Worm (Caenorhabditis elegans) whole organism, L4 larva: ENCODE measurements around the gene rnp-9.

Experiments
- F10B5.3 ChIP-seq: sonication (generic microtip); optimal IDR thresholded peaks from 2 replicates; lab custom pipeline; 2016; ENCODE audit warnings: mild to moderate bottlenecking, missing genetic modification characterization, missing compliant biosample characterization
- F44E2.7 ChIP-seq: fragments of 200-800 bp; sonication (Bioruptor generic); IDR thresholded peaks from 2 replicates; pipeline ENCODE4 v2.1.2; 2022; ENCODE audit warnings: missing genetic modification characterization, missing compliant biosample characterization
- T20F7.1 ChIP-seq: fragments of 200-800 bp; sonication (Bioruptor generic); optimal IDR thresholded peaks from 2 replicates; lab custom pipeline; 2018; ENCODE audit warnings: mild to moderate bottlenecking, missing genetic modification characterization, missing compliant biosample characterization
- T26A8.4 ChIP-seq: fragments of 200-800 bp; sonication (Bioruptor generic); IDR thresholded peaks from 2 replicates; pipeline ENCODE4 v1.3.6; 2022; ENCODE audit warnings: missing genetic modification characterization, missing compliant biosample characterization
- ZK337.2 ChIP-seq: fragments of 200-800 bp; sonication (Bioruptor generic); IDR thresholded peaks from 2 replicates; pipeline ENCODE4 v1.3.6; 2022; ENCODE audit warnings: missing genetic modification reagents, missing genetic modification characterization, missing compliant biosample characterization
- aha-1 ChIP-seq: fragments of 150-350 bp; peaks from one replicate; lab custom pipeline; 2014; ENCODE audit warnings: missing biosample characterization, missing genetic modification characterization
- aly-2 ChIP-seq: sonication (generic microtip); optimal IDR thresholded peaks from 2 replicates; lab custom pipeline; 2018; ENCODE audit warnings: missing biosample characterization, missing genetic modification characterization
- attf-4 ChIP-seq: sonication (generic microtip); optimal IDR thresholded peaks from 3 replicates; lab custom pipeline; 2017; ENCODE audit warnings: missing biosample characterization, missing genetic modification characterization
- ceh-20 ChIP-seq: fragments of 200-800 bp; sonication (Bioruptor generic); IDR thresholded peaks from 2 replicates; pipeline ENCODE4 v1.3.6; 2022; ENCODE audit warnings: missing genetic modification reagents, missing genetic modification characterization, missing compliant biosample characterization
- ceh-28 ChIP-seq: fragments of 150-350 bp; optimal IDR thresholded peaks from 2 replicates; lab custom pipeline; 2014; ENCODE audit warnings: missing biosample characterization, missing genetic modification reagents, missing genetic modification characterization
- ces-1 ChIP-seq: fragments of 150-350 bp; sonication (generic microtip); optimal IDR thresholded peaks from 4 replicates; lab custom pipeline; 2014; ENCODE audit warnings: missing biosample characterization, missing genetic modification reagents, missing genetic modification characterization
- cey-2 ChIP-seq: sonication (generic microtip); optimal IDR thresholded peaks from 3 replicates; lab custom pipeline; 2017; ENCODE audit warnings: missing genetic modification characterization, mild to moderate bottlenecking, missing compliant biosample characterization, antibody characterized with exemption, borderline replicate concordance; ENCODE audit not compliant: insufficient read depth
- ctbp-1 ChIP-seq: fragments of 200-800 bp; sonication (Bioruptor generic); IDR thresholded peaks from 2 replicates; pipeline ENCODE4 v1.3.6; 2022; ENCODE audit warnings: missing genetic modification reagents, missing genetic modification characterization, missing compliant biosample characterization
- daf-12 ChIP-seq: fragments of 150-350 bp; optimal IDR thresholded peaks from 2 replicates; lab custom pipeline; 2014; ENCODE audit warnings: missing biosample characterization, missing genetic modification reagents, missing genetic modification characterization
- daf-8 ChIP-seq: fragments of 200-800 bp; sonication (Bioruptor generic); IDR thresholded peaks from 2 replicates; pipeline ENCODE4 v1.3.6; 2022; ENCODE audit warnings: missing genetic modification characterization, missing compliant biosample characterization
- dmd-6 ChIP-seq: fragments of 200-800 bp; sonication (Bioruptor generic); IDR thresholded peaks from 2 replicates; pipeline ENCODE4 v1.3.6; 2022; ENCODE audit warnings: missing genetic modification reagents, missing genetic modification characterization, missing compliant biosample characterization
- duxl-1 ChIP-seq: sonication (generic microtip); optimal IDR thresholded peaks from 2 replicates; lab custom pipeline; 2016; ENCODE audit warnings: mild to moderate bottlenecking, missing genetic modification characterization, moderate library complexity, missing compliant biosample characterization; ENCODE audit not compliant: poor library complexity
- egl-27 ChIP-seq: sonication (generic microtip); optimal IDR thresholded peaks from 3 replicates; lab custom pipeline; 2017; ENCODE audit warnings: missing biosample characterization, missing genetic modification reagents, missing genetic modification characterization
- fkh-10 ChIP-seq: fragments of 150-350 bp; optimal IDR thresholded peaks from 2 replicates; lab custom pipeline; 2014; ENCODE audit warnings: missing biosample characterization, missing genetic modification reagents, missing genetic modification characterization
- fos-1 ChIP-seq: fragments of 150-350 bp; optimal IDR thresholded peaks from 2 replicates; lab custom pipeline; 2014; ENCODE audit warnings: missing biosample characterization, missing genetic modification characterization
- hmg-1.1 ChIP-seq: fragments of 200-800 bp; sonication (Bioruptor generic); IDR thresholded peaks from 2 replicates; pipeline ENCODE4 v1.3.6; 2022; ENCODE audit warnings: missing genetic modification reagents, missing genetic modification characterization, missing compliant biosample characterization
- lim-7 ChIP-seq: fragments of 200-800 bp; sonication (Bioruptor generic); IDR thresholded peaks from 2 replicates; pipeline ENCODE4 v1.3.6; 2022; ENCODE audit warnings: missing genetic modification characterization, missing compliant biosample characterization
- lin-1 ChIP-seq: fragments of 200-800 bp; sonication (Bioruptor generic); IDR thresholded peaks from 2 replicates; pipeline ENCODE4 v1.3.6; 2022; ENCODE audit warnings: missing genetic modification reagents, missing genetic modification characterization, missing compliant biosample characterization
- lin-13 ChIP-seq: fragments of 150-350 bp; optimal IDR thresholded peaks from 2 replicates; lab custom pipeline; 2014; ENCODE audit warnings: missing biosample characterization, missing genetic modification reagents, missing genetic modification characterization
- lsy-2 ChIP-seq, 2 experiments: fragments of 150-350 bp in 1 of 2; sonication (generic microtip) in 1 of 2; optimal IDR thresholded peaks; 2 replicates each; lab custom pipeline; 2014 to 2017; ENCODE audit warnings: missing biosample characterization in 2 of 2, missing genetic modification characterization in 2 of 2
- mep-1 ChIP-seq: fragments of 150-350 bp; sonication (generic microtip); optimal IDR thresholded peaks from 3 replicates; lab custom pipeline; 2014; ENCODE audit warnings: missing biosample characterization, missing genetic modification characterization
- mes-2 ChIP-seq: sonication (generic microtip); optimal IDR thresholded peaks from 2 replicates; lab custom pipeline; 2016; ENCODE audit warnings: missing genotype, mild to moderate bottlenecking, missing genetic modification characterization, missing compliant biosample characterization; ENCODE audit not compliant: poor library complexity, severe bottlenecking
- mxl-3 ChIP-seq: fragments of 200-800 bp; sonication (Bioruptor generic); optimal IDR thresholded peaks from 2 replicates; lab custom pipeline; 2018; ENCODE audit warnings: mild to moderate bottlenecking, missing genetic modification characterization, missing compliant biosample characterization
- nhr-10 ChIP-seq: fragments of 150-350 bp; optimal IDR thresholded peaks from 2 replicates; lab custom pipeline; 2014; ENCODE audit warnings: missing biosample characterization, missing genetic modification characterization
- nhr-102 ChIP-seq: sonication (generic microtip); optimal IDR thresholded peaks from 2 replicates; lab custom pipeline; 2016; ENCODE audit warnings: mild to moderate bottlenecking, missing genetic modification characterization, moderate library complexity, missing compliant biosample characterization
- nhr-11 ChIP-seq: fragments of 150-350 bp; optimal IDR thresholded peaks from 2 replicates; lab custom pipeline; 2014; ENCODE audit warnings: missing biosample characterization, missing genetic modification characterization
- nhr-111 ChIP-seq: fragments of 200-800 bp; sonication (Bioruptor generic); optimal IDR thresholded peaks from 2 replicates; lab custom pipeline; 2018; ENCODE audit warnings: mild to moderate bottlenecking, missing genetic modification characterization, missing compliant biosample characterization
- nhr-28 ChIP-seq: fragments of 150-350 bp; optimal IDR thresholded peaks from 2 replicates; lab custom pipeline; 2014; ENCODE audit warnings: missing biosample characterization, missing genetic modification characterization
- nhr-42 ChIP-seq: fragments of 200-800 bp; sonication (Bioruptor generic); IDR thresholded peaks from 2 replicates; pipeline ENCODE4 v1.3.6; 2022; ENCODE audit warnings: missing genetic modification characterization, missing compliant biosample characterization
- nhr-48 ChIP-seq: sonication (generic microtip); optimal IDR thresholded peaks from 2 replicates; lab custom pipeline; 2016; ENCODE audit warnings: mild to moderate bottlenecking, missing genetic modification characterization, missing compliant biosample characterization
- nhr-76 ChIP-seq: fragments of 150-350 bp; optimal IDR thresholded peaks from 2 replicates; lab custom pipeline; 2014; ENCODE audit warnings: missing biosample characterization, missing genetic modification characterization
- pha-4 ChIP-seq, 2 experiments: fragments of 150-350 bp in 1 of 2; fragments of 200-800 bp in 1 of 2; sonication (Bioruptor generic) in 1 of 2; IDR thresholded peaks in 1 of 2; optimal IDR thresholded peaks in 1 of 2; 2 replicates each; pipeline versions ENCODE4 v1.3.6 to Lab custom; 2014 to 2022; ENCODE audit warnings: missing genetic modification characterization in 2 of 2, missing genetic modification reagents in 2 of 2, missing biosample characterization in 1 of 2, missing compliant biosample characterization in 1 of 2
- pqm-1 ChIP-seq: sonication (generic microtip); optimal IDR thresholded peaks from 2 replicates; lab custom pipeline; 2017; ENCODE audit warnings: missing biosample characterization, missing genetic modification characterization
- rbr-2 ChIP-seq: sonication (generic microtip); optimal IDR thresholded peaks from 2 replicates; lab custom pipeline; 2016; ENCODE audit warnings: missing genotype, missing genetic modification characterization, missing compliant biosample characterization
- saeg-2 ChIP-seq: fragments of 200-800 bp; sonication (Bioruptor generic); IDR thresholded peaks from 2 replicates; pipeline ENCODE4 v1.3.6; 2022; ENCODE audit warnings: missing genetic modification reagents, missing genetic modification characterization, missing compliant biosample characterization
- sdz-12 ChIP-seq: fragments of 200-800 bp; sonication (Bioruptor generic); optimal IDR thresholded peaks from 2 replicates; lab custom pipeline; 2018; ENCODE audit warnings: mild to moderate bottlenecking, missing genetic modification characterization, missing compliant biosample characterization
- set-16 ChIP-seq: fragments of 200-800 bp; sonication (Bioruptor generic); IDR thresholded peaks from 2 replicates; pipeline ENCODE4 v1.3.6; 2022; ENCODE audit warnings: missing genetic modification reagents, missing genetic modification characterization, missing compliant biosample characterization
- snpc-1.2 ChIP-seq: fragments of 200-800 bp; sonication (Bioruptor generic); IDR thresholded peaks from 2 replicates; pipeline ENCODE4 v1.3.6; 2022; ENCODE audit warnings: missing genetic modification reagents, missing genetic modification characterization, missing compliant biosample characterization
- spr-3 ChIP-seq: fragments of 200-800 bp; sonication (Bioruptor generic); optimal IDR thresholded peaks from 2 replicates; lab custom pipeline; 2018; ENCODE audit warnings: mild to moderate bottlenecking, missing genetic modification characterization, missing compliant biosample characterization
- tag-97 ChIP-seq: fragments of 200-800 bp; sonication (Bioruptor generic); IDR thresholded peaks from 2 replicates; pipeline ENCODE4 v1.3.6; 2022; ENCODE audit warnings: missing genetic modification characterization, missing compliant biosample characterization
- vab-7 ChIP-seq: fragments of 200-800 bp; sonication (Bioruptor generic); IDR thresholded peaks from 2 replicates; pipeline ENCODE4 v1.3.6; 2022; ENCODE audit warnings: missing genetic modification reagents, missing genetic modification characterization, missing compliant biosample characterization
- zfp-2 ChIP-seq: sonication (generic microtip); optimal IDR thresholded peaks from 2 replicates; lab custom pipeline; 2016; ENCODE audit warnings: mild to moderate bottlenecking, missing genetic modification characterization, missing compliant biosample characterization
- zfp-3 ChIP-seq: fragments of 200-800 bp; sonication (Bioruptor generic); conservative IDR thresholded peaks from 2 replicates; pipeline ENCODE4 v1.3.6; 2022; ENCODE audit warnings: missing genetic modification reagents, missing genetic modification characterization, missing compliant biosample characterization
- ztf-11 ChIP-seq: fragments of 150-350 bp; optimal IDR thresholded peaks from 2 replicates; lab custom pipeline; 2014; ENCODE audit warnings: missing biosample characterization, missing genetic modification characterization

Gene rnp-9

ce11 chrX:10155127-10155526 lies 12.0 kb upstream of the rnp-9 start:
- TF ChIP-seq ces-1 (GFP tag; lab: Kevin White, UChicago) (peak; percentile 57), fkh-10 (peak; percentile 46), ceh-28 (tag; lab: Kevin White, UChicago) (no peak), T20F7.1 (GFP tag; lab: Kevin White, UChicago) (no peak), dmd-6 (GFP tag; lab: Robert Waterston, UW) (no peak), ztf-11 (tag; lab: Kevin White, UChicago) (no peak)

ce11 chrX:10158716-10159115 lies 8.4 kb upstream of the rnp-9 start, which contains the start of gene erd-2.1:
erd-2.1 (minus strand) TSS chrX:10158829.
- TF ChIP-seq nhr-48 (peak; percentile 30), pqm-1 (tag; lab: Kevin White, UChicago) (no peak), rbr-2 (tag; lab: Kevin White, UChicago) (peak; percentile 55), F10B5.3 (tag; lab: Kevin White, UChicago) (no peak), mep-1 (tag; lab: Kevin White, UChicago) (peak; percentile 77), lin-1 (GFP tag; lab: Robert Waterston, UW) (no peak), nhr-11 (tag; lab: Kevin White, UChicago) (peak; percentile 32), aha-1 (peak; percentile 97), nhr-111 (GFP tag; lab: Kevin White, UChicago) (no peak), ZK337.2 (GFP tag; lab: Robert Waterston, UW) (no peak), vab-7 (GFP tag; lab: Robert Waterston, UW) (no peak), ces-1 (GFP tag; lab: Kevin White, UChicago) (no peak), hmg-1.1 (GFP tag; lab: Robert Waterston, UW) (peak; percentile 77), T26A8.4 (GFP tag; lab: Robert Waterston, UW) (peak; percentile 48; the same call in 1 of the 2 replicates), egl-27 (tag; lab: Kevin White, UChicago) (no peak), snpc-1.2 (GFP tag; lab: Robert Waterston, UW) (no peak), nhr-76 (no peak), pha-4 (GFP tag; IDR thresholded peaks at IDR 0.05; lab: Robert Waterston, UW) (no peak), pha-4 (tag; optimal IDR thresholded peaks at IDR 0.05; lab: Kevin White, UChicago) (no peak), F44E2.7 (GFP tag; lab: Robert Waterston, UW) (no peak), ceh-20 (0 out of 2 replicates have a peak, but pooled peaks have one; percentile 34), set-16 (peak; percentile 24; the same call in 1 of the 2 replicates), lsy-2 (tag; optimal IDR thresholded peaks at IDR 0.05; lab: Kevin White, UChicago) (peak; percentile 47 to 76), lim-7 (GFP tag; lab: Robert Waterston, UW) (no peak; the same call in 1 of the 2 replicates), daf-8 (GFP tag; lab: Robert Waterston, UW) (no peak), daf-12 (tag; lab: Kevin White, UChicago) (no peak), nhr-10 (tag; lab: Kevin White, UChicago) (no peak), mxl-3 (GFP tag; lab: Kevin White, UChicago) (peak; percentile 99), zfp-3 (no peak), tag-97 (no peak), lin-13 (GFP tag; lab: Kevin White, UChicago) (peak; percentile 55), sdz-12 (GFP tag; lab: Kevin White, UChicago) (no peak), cey-2 (tag; lab: Kevin White, UChicago) (no peak), aly-2 (tag; lab: Kevin White, UChicago) (no peak), nhr-102 (tag; lab: Kevin White, UChicago) (no peak), fos-1 (tag; lab: Kevin White, UChicago) (no peak), zfp-2 (tag; lab: Kevin White, UChicago) (no peak), nhr-28 (tag; lab: Kevin White, UChicago) (peak; percentile 86), dmd-6 (GFP tag; lab: Robert Waterston, UW) (peak; percentile 63; the same call in 1 of the 2 replicates), spr-3 (GFP tag; lab: Kevin White, UChicago) (no peak), nhr-42 (GFP tag; lab: Robert Waterston, UW) (no peak), attf-4 (no peak), saeg-2 (GFP tag; lab: Robert Waterston, UW) (no peak), mes-2 (tag; lab: Kevin White, UChicago) (peak; percentile 83), ctbp-1 (GFP tag; lab: Robert Waterston, UW) (peak; percentile 58; the same call in 1 of the 2 replicates), duxl-1 (peak; percentile 16)
